Worm (Caenorhabditis elegans) whole organism, young adult: ENCODE measurements around the gene daf-7.

Experiments used
- B0019.2 ChIP-seq: fragments of 200-800 bp; sonication (Bioruptor generic); conservative IDR thresholded peaks from 2 replicates; pipeline ENCODE4 v1.3.6; 2022; ENCODE audit warnings: missing genetic modification reagents, missing genetic modification characterization, missing compliant biosample characterization
- B0261.1 ChIP-seq: sonication (generic microtip); optimal IDR thresholded peaks from 2 replicates; lab custom pipeline; 2016; ENCODE audit warnings: mild to moderate bottlenecking, missing genetic modification characterization, moderate library complexity, missing compliant biosample characterization
- ccch-3 ChIP-seq: fragments of 200-800 bp; sonication (Bioruptor generic); optimal IDR thresholded peaks from 2 replicates; lab custom pipeline; 2018; ENCODE audit warnings: mild to moderate bottlenecking, missing genetic modification characterization, missing compliant biosample characterization
- cebp-1 ChIP-seq, 2 experiments: fragments of 200-800 bp in 1 of 2; sonication (Bioruptor generic) in 1 of 2; sonication (generic microtip) in 1 of 2; IDR thresholded peaks in 1 of 2; optimal IDR thresholded peaks in 1 of 2; 2 replicates each; pipeline versions ENCODE4 v1.3.6 to Lab custom; 2017 to 2022; ENCODE audit warnings: missing compliant biosample characterization in 2 of 2, missing genetic modification characterization in 2 of 2, mild to moderate bottlenecking in 1 of 2, missing genetic modification reagents in 1 of 2, moderate library complexity in 1 of 2
- ekl-4 ChIP-seq: fragments of 200-800 bp; sonication (Bioruptor generic); IDR thresholded peaks from 2 replicates; pipeline ENCODE4 v1.3.6; 2022; ENCODE audit warnings: missing genetic modification reagents, missing genetic modification characterization, missing compliant biosample characterization
- let-526 ChIP-seq: fragments of 200-800 bp; sonication (Bioruptor generic); IDR thresholded peaks from 2 replicates; pipeline ENCODE4 v1.3.6; 2022; ENCODE audit warnings: missing genetic modification reagents, missing genetic modification characterization, missing compliant biosample characterization
- lin-40 ChIP-seq: sonication (generic microtip); optimal IDR thresholded peaks from 2 replicates; lab custom pipeline; 2016; ENCODE audit warnings: missing genetic modification characterization, mild to moderate bottlenecking, missing compliant biosample characterization, missing genotype, missing genetic modification reagents
- sea-2 ChIP-seq: fragments of 200-800 bp; sonication (Bioruptor generic); IDR thresholded peaks from 2 replicates; pipeline ENCODE4 v1.3.6; 2022; ENCODE audit warnings: missing genetic modification characterization, missing compliant biosample characterization
- unc-62 ChIP-seq: fragments of 150-350 bp; optimal IDR thresholded peaks from 2 replicates; lab custom pipeline; 2014; ENCODE audit warnings: missing biosample characterization, missing genetic modification reagents, missing genetic modification characterization
- ztf-18 ChIP-seq: sonication (generic microtip); optimal IDR thresholded peaks from 2 replicates; lab custom pipeline; 2016; ENCODE audit warnings: missing genotype, mild to moderate bottlenecking, missing genetic modification characterization, missing compliant biosample characterization
- ztf-22 ChIP-seq: fragments of 200-800 bp; sonication (Bioruptor generic); optimal IDR thresholded peaks from 2 replicates; lab custom pipeline; 2018; ENCODE audit warnings: mild to moderate bottlenecking, missing genetic modification characterization, moderate library complexity, missing compliant biosample characterization

DNA sequence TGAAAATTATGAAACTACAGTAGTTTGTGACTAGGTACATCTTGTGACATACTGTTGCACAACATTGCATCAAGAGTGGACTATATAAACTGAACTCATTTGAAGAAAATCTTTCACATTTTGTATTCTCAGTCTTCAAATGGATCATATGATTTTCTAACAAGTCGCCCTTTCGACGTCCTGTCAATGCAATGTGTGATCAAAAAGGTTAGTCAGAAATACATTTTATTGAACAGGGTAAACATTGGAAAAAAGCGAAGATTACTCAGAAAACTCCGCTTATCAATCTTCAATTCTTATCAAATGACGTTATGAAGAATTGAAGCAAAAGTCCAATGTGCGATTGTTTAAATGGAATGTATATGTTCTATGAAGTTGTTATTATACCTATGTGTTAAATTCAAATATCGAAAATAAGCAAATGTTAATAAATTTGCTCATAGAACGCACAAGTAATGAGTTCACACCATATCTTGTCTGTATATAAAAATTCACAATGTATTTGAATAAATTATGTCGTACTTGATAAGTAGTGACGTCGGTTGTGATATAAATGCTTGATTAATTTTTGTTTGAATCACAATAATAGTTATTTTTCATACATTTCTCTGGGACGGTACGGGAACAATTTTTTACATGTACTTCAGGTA, 21.3 kb downstream of the daf-7 start, which contains the start of gene zip-2:
- TF ChIP-seq ekl-4 (GFP tag; lab: Robert Waterston, UW) (no peak), B0261.1 (tag; lab: Kevin White, UChicago) (no peak), ztf-22 (GFP tag; lab: Kevin White, UChicago) (no peak), B0019.2 (GFP tag; lab: Robert Waterston, UW) (no peak), ztf-18 (tag; lab: Kevin White, UChicago) (no peak), sea-2 (GFP tag; lab: Robert Waterston, UW) (no peak), cebp-1 (GFP tag; IDR thresholded peaks at IDR 0.05; lab: Robert Waterston, UW) (peak; percentile 29; the same call in 1 of the 2 replicates), cebp-1 (tag; optimal IDR thresholded peaks at IDR 0.05; lab: Kevin White, UChicago) (peak; percentile 71), unc-62 (peak; percentile 8), lin-40 (tag; lab: Kevin White, UChicago) (no peak), ccch-3 (no peak), let-526 (no peak)
